Fruit fly (Drosophila melanogaster) whole organism, embryonic: Measurements from ENCODE around the gene RpS28b.

ENCODE experiments used
- CG10267 ChIP-seq: fragments of 200-800 bp; sonication (Bioruptor generic); optimal IDR thresholded peaks from 2 replicates; lab custom pipeline; 2018; ENCODE audit warnings: missing biosample characterization, mild to moderate bottlenecking, missing genetic modification characterization, moderate library complexity
- CG10321 ChIP-seq: fragments of 200-800 bp; sonication (Bioruptor generic); IDR thresholded peaks from 2 replicates; pipeline ENCODE4 v1.3.6; 2022; ENCODE audit warnings: missing biosample characterization, missing genetic modification characterization
- CG10431 ChIP-seq: fragments of 200-800 bp; sonication (Bioruptor generic); optimal IDR thresholded peaks from 3 replicates; lab custom pipeline; 2018; ENCODE audit warnings: missing biosample characterization, mild to moderate bottlenecking, missing genetic modification characterization
- CG11398 ChIP-seq: fragments of 200-800 bp; sonication (Bioruptor generic); optimal IDR thresholded peaks from 2 replicates; lab custom pipeline; 2016; ENCODE audit warnings: missing biosample characterization, missing genetic modification characterization
- CG11696 ChIP-seq: fragments of 200-800 bp; sonication (Bioruptor generic); IDR thresholded peaks from 2 replicates; pipeline ENCODE4 v1.3.6; 2022; ENCODE audit warnings: missing biosample characterization, missing genetic modification characterization
- CG11723 ChIP-seq: fragments of 200-800 bp; sonication (Bioruptor generic); optimal IDR thresholded peaks from 2 replicates; lab custom pipeline; 2017; ENCODE audit warnings: missing biosample characterization, mild to moderate bottlenecking, missing genetic modification characterization
- CG12155 ChIP-seq: fragments of 200-800 bp; sonication (Bioruptor generic); optimal IDR thresholded peaks from 3 replicates; lab custom pipeline; 2016; ENCODE audit warnings: missing biosample characterization, missing genetic modification characterization
- CG12219 ChIP-seq: fragments of 200-800 bp; sonication (Bioruptor generic); optimal IDR thresholded peaks from 3 replicates; lab custom pipeline; 2018; ENCODE audit warnings: missing biosample characterization, mild to moderate bottlenecking, missing genetic modification characterization
- CG12299 ChIP-seq: fragments of 200-800 bp; sonication (Bioruptor generic); optimal IDR thresholded peaks from 2 replicates; lab custom pipeline; 2018; ENCODE audit warnings: missing biosample characterization, mild to moderate bottlenecking, missing genetic modification characterization
- CG12942 ChIP-seq: fragments of 200-800 bp; sonication (Bioruptor generic); optimal IDR thresholded peaks from 3 replicates; lab custom pipeline; 2016; ENCODE audit warnings: missing biosample characterization, missing genetic modification characterization
- CG13287 ChIP-seq: fragments of 200-800 bp; sonication (Bioruptor generic); IDR thresholded peaks from 2 replicates; pipeline ENCODE4 v1.3.6; 2022; ENCODE audit warnings: missing biosample characterization, missing genetic modification characterization; ENCODE audit not compliant: partially characterized antibody
- CG14860 ChIP-seq: fragments of 200-800 bp; sonication (Bioruptor generic); IDR thresholded peaks from 3 replicates; pipeline ENCODE4 v1.3.6; 2022; ENCODE audit warnings: missing biosample characterization, missing genetic modification characterization; ENCODE audit not compliant: partially characterized antibody
- CG15073 ChIP-seq: fragments of 200-800 bp; sonication (Bioruptor generic); optimal IDR thresholded peaks from 2 replicates; lab custom pipeline; 2016; ENCODE audit warnings: missing biosample characterization, missing genetic modification characterization
- CG15479 ChIP-seq: fragments of 200-800 bp; sonication (Bioruptor generic); optimal IDR thresholded peaks from 3 replicates; lab custom pipeline; 2019; ENCODE audit warnings: missing biosample characterization, mild to moderate bottlenecking, missing genetic modification characterization, moderate library complexity
- CG17385 ChIP-seq: fragments of 200-800 bp; sonication (Bioruptor generic); optimal IDR thresholded peaks from 3 replicates; lab custom pipeline; 2018; ENCODE audit warnings: missing biosample characterization, mild to moderate bottlenecking, missing genetic modification characterization
- CG3065 ChIP-seq: fragments of 200-800 bp; sonication (Bioruptor generic); optimal IDR thresholded peaks from 2 replicates; lab custom pipeline; 2016; ENCODE audit warnings: missing biosample characterization, missing genetic modification characterization
- CG3163 ChIP-seq: fragments of 200-800 bp; sonication (Bioruptor generic); optimal IDR thresholded peaks from 3 replicates; lab custom pipeline; 2016; ENCODE audit warnings: missing biosample characterization, missing genetic modification characterization
- CG3407 ChIP-seq: fragments of 200-800 bp; sonication (Bioruptor generic); optimal IDR thresholded peaks from 2 replicates; lab custom pipeline; 2018; ENCODE audit warnings: missing biosample characterization, mild to moderate bottlenecking, missing genetic modification characterization
- CG4282 ChIP-seq: fragments of 200-800 bp; sonication (Bioruptor generic); optimal IDR thresholded peaks from 2 replicates; lab custom pipeline; 2016; ENCODE audit warnings: missing biosample characterization, missing genetic modification characterization
- CoRest ChIP-seq: fragments of 200-800 bp; sonication (Bioruptor generic); optimal IDR thresholded peaks from 3 replicates; lab custom pipeline; 2018; ENCODE audit warnings: missing biosample characterization, mild to moderate bottlenecking, missing genetic modification characterization, moderate library complexity
- D ChIP-seq, 2 experiments: fragments of 200-800 bp in 1 of 2; fragments of >200 bp in 1 of 2; sonication (Bioruptor generic) in 1 of 2; optimal IDR thresholded peaks; 2 replicates in 1 of 2; 3 replicates in 1 of 2; lab custom pipeline; 2017; ENCODE audit warnings: mild to moderate bottlenecking in 1 of 2, missing biosample characterization in 1 of 2, missing genetic modification characterization in 1 of 2, missing genetic modification reagents in 1 of 2
- Dbx ChIP-seq: fragments of 200-800 bp; sonication (Bioruptor generic); IDR thresholded peaks from 3 replicates; pipeline ENCODE4 v1.3.6; 2022; ENCODE audit warnings: missing biosample characterization, missing genetic modification characterization
- Ets97D ChIP-seq: fragments of 200-800 bp; sonication (Bioruptor generic); optimal IDR thresholded peaks from 3 replicates; lab custom pipeline; 2016; ENCODE audit warnings: missing biosample characterization, missing genetic modification characterization
- Gug ChIP-seq: fragments of 200-800 bp; sonication (Bioruptor generic); IDR thresholded peaks from 4 replicates; pipeline ENCODE4 v1.3.6; 2022; ENCODE audit warnings: missing biosample characterization, missing genetic modification characterization
- HLH4C ChIP-seq: fragments of 200-800 bp; sonication (Bioruptor generic); IDR thresholded peaks from 3 replicates; pipeline ENCODE4 v1.3.6; 2022; ENCODE audit warnings: missing biosample characterization, missing genetic modification characterization; ENCODE audit not compliant: partially characterized antibody
- HLHmδ ChIP-seq: fragments of 200-800 bp; sonication (Bioruptor generic); optimal IDR thresholded peaks from 2 replicates; lab custom pipeline; 2018; ENCODE audit warnings: missing biosample characterization, mild to moderate bottlenecking, missing genetic modification characterization, moderate library complexity
- HmgD ChIP-seq: fragments of 200-800 bp; sonication (Bioruptor generic); optimal IDR thresholded peaks from 3 replicates; lab custom pipeline; 2016; ENCODE audit warnings: missing biosample characterization, missing genetic modification characterization
- Lim3 ChIP-seq: fragments of 200-800 bp; sonication (Bioruptor generic); IDR thresholded peaks from 2 replicates; pipeline ENCODE4 v1.3.6; 2022; ENCODE audit warnings: missing biosample characterization, missing genetic modification characterization
- Mrtf ChIP-seq: fragments of 200-800 bp; sonication (Bioruptor generic); IDR thresholded peaks from 3 replicates; pipeline ENCODE4 v1.3.6; 2022; ENCODE audit warnings: missing biosample characterization, missing genetic modification characterization
- NC2α ChIP-seq: fragments of 200-800 bp; sonication (Bioruptor generic); optimal IDR thresholded peaks from 2 replicates; lab custom pipeline; 2016; ENCODE audit warnings: missing biosample characterization, missing genetic modification characterization
- Nf-YA ChIP-seq: fragments of 200-800 bp; sonication (Bioruptor generic); IDR thresholded peaks from 2 replicates; pipeline ENCODE4 v1.3.6; 2022; ENCODE audit warnings: missing biosample characterization, missing genetic modification characterization
- YL-1 ChIP-seq: fragments of 200-800 bp; sonication (Bioruptor generic); optimal IDR thresholded peaks from 3 replicates; lab custom pipeline; 2017; ENCODE audit warnings: missing biosample characterization, mild to moderate bottlenecking, missing genetic modification characterization
- abd-A ChIP-seq: fragments of 200-800 bp; sonication (Bioruptor generic); optimal IDR thresholded peaks from 3 replicates; lab custom pipeline; 2019; ENCODE audit warnings: missing biosample characterization, mild to moderate bottlenecking, missing genetic modification characterization, moderate library complexity
- ase ChIP-seq: fragments of 200-800 bp; sonication (Bioruptor generic); IDR thresholded peaks from 3 replicates; pipeline ENCODE4 v1.3.6; 2022; ENCODE audit warnings: missing biosample characterization, missing genetic modification characterization
- cas ChIP-seq: fragments of 200-800 bp; sonication (Bioruptor generic); IDR thresholded peaks from 2 replicates; pipeline ENCODE4 v1.3.6; 2022; ENCODE audit warnings: missing biosample characterization, missing genetic modification characterization
- dati ChIP-seq: fragments of 200-800 bp; sonication (Bioruptor generic); IDR thresholded peaks from 2 replicates; pipeline ENCODE4 v1.3.6; 2022; ENCODE audit warnings: missing biosample characterization, missing genetic modification characterization
- dmrt11E ChIP-seq: fragments of 200-800 bp; sonication (Bioruptor generic); optimal IDR thresholded peaks from 3 replicates; lab custom pipeline; 2018; ENCODE audit warnings: missing biosample characterization, mild to moderate bottlenecking, missing genetic modification characterization, moderate library complexity
- hb ChIP-seq: fragments of 200-800 bp; sonication (Bioruptor generic); IDR thresholded peaks from 3 replicates; pipeline ENCODE4 v1.3.6; 2022; ENCODE audit warnings: missing biosample characterization, missing genetic modification characterization; ENCODE audit not compliant: partially characterized antibody
- ind ChIP-seq: fragments of 200-800 bp; sonication (Bioruptor generic); optimal IDR thresholded peaks from 3 replicates; lab custom pipeline; 2016; ENCODE audit warnings: missing biosample characterization, missing genetic modification characterization
- jing ChIP-seq: fragments of 200-800 bp; sonication (Bioruptor generic); optimal IDR thresholded peaks from 2 replicates; lab custom pipeline; 2018; ENCODE audit warnings: missing biosample characterization, mild to moderate bottlenecking, missing genetic modification characterization
- otp ChIP-seq: fragments of 200-800 bp; sonication (Bioruptor generic); IDR thresholded peaks from 3 replicates; pipeline ENCODE4, ENCODE4 v1.3.6; 2022; ENCODE audit warnings: missing biosample characterization, missing genetic modification characterization
- p53 ChIP-seq: fragments of 200-800 bp; sonication (Bioruptor generic); optimal IDR thresholded peaks from 2 replicates; lab custom pipeline; 2016; ENCODE audit warnings: missing biosample characterization, missing genetic modification characterization
- pfk ChIP-seq: fragments of 200-800 bp; sonication (Bioruptor generic); optimal IDR thresholded peaks from 2 replicates; lab custom pipeline; 2018; ENCODE audit warnings: missing biosample characterization, mild to moderate bottlenecking, missing genetic modification characterization, moderate library complexity
- psq ChIP-seq: fragments of 200-800 bp; sonication (Bioruptor generic); optimal IDR thresholded peaks from 2 replicates; lab custom pipeline; 2017; ENCODE audit warnings: missing biosample characterization, missing genetic modification characterization
- tin ChIP-seq: fragments of 200-800 bp; sonication (Bioruptor generic); optimal IDR thresholded peaks from 3 replicates; lab custom pipeline; 2016; ENCODE audit warnings: missing biosample characterization, missing genetic modification characterization
- tll ChIP-seq, 2 experiments: fragments of 200-800 bp in 1 of 2; fragments of >200 bp in 1 of 2; sonication (Bioruptor generic) in 1 of 2; optimal IDR thresholded peaks; 2 replicates each; lab custom pipeline; 2017 to 2019; ENCODE audit warnings: missing biosample characterization in 2 of 2, missing genetic modification characterization in 2 of 2, mild to moderate bottlenecking in 1 of 2, moderate library complexity in 1 of 2
- vnd ChIP-seq: fragments of 200-800 bp; sonication (Bioruptor generic); IDR thresholded peaks from 3 replicates; pipeline ENCODE4 v1.3.6; 2022; ENCODE audit warnings: missing biosample characterization, missing genetic modification characterization; ENCODE audit not compliant: partially characterized antibody
- yki ChIP-seq: fragments of >200 bp; optimal IDR thresholded peaks from 3 replicates; lab custom pipeline; 2018
- zfh1 ChIP-seq: fragments of 200-800 bp; sonication (Bioruptor generic); IDR thresholded peaks from 3 replicates; pipeline ENCODE4 v1.3.6; 2022; ENCODE audit warnings: missing biosample characterization, missing genetic modification characterization

RpS28b gene

dm6 chrX:9600818-9601732, 46.7 kb downstream of the RpS28b start, which contains the start of gene Gga (continued):
- no peak for TF ChIP-seq Dbx (GFP tag; lab: Robert Waterston, UW)
- no peak for TF ChIP-seq yki (lab: Kevin White, UChicago)
- peak; percentile 60 for TF ChIP-seq CG10267
- TF ChIP-seq psq: no peak
- TF ChIP-seq abd-A (tag; lab: Kevin White, UChicago): peak; percentile 90
- no peak for TF ChIP-seq CG12299 (tag; lab: Kevin White, UChicago)
- no peak for TF ChIP-seq Lim3
- no peak for TF ChIP-seq CG10431 (GFP tag; lab: Kevin White, UChicago)
- TF ChIP-seq tin (GFP tag; lab: Kevin White, UChicago): no peak
- no peak for TF ChIP-seq CG3163
- TF ChIP-seq cas: no peak
- TF ChIP-seq CG17385 (GFP tag; lab: Kevin White, UChicago): no peak
- no peak for TF ChIP-seq Gug (GFP tag; lab: Robert Waterston, UW)
- TF ChIP-seq dati (GFP tag; lab: Robert Waterston, UW): no peak
- peak; percentile 91 for TF ChIP-seq CG13287
- no peak for TF ChIP-seq CG15479 (GFP tag; lab: Kevin White, UChicago)
- TF ChIP-seq HmgD (GFP tag; lab: Kevin White, UChicago): no peak
- TF ChIP-seq NC2α (GFP tag; lab: Kevin White, UChicago): no peak
- TF ChIP-seq CG3407 (GFP tag; lab: Kevin White, UChicago): no peak
- no peak for TF ChIP-seq dmrt11E (tag; lab: Kevin White, UChicago)
- TF ChIP-seq ase (GFP tag; lab: Robert Waterston, UW): no peak
- no peak for TF ChIP-seq pfk (GFP tag; lab: Kevin White, UChicago)
- no peak for TF ChIP-seq Mrtf (GFP tag; lab: Robert Waterston, UW)
- no peak for TF ChIP-seq CG3065 (GFP tag; lab: Kevin White, UChicago)
- no peak for TF ChIP-seq CG11398 (GFP tag; lab: Kevin White, UChicago)
- peak; percentile 71 for TF ChIP-seq Ets97D (GFP tag; lab: Kevin White, UChicago)
- no peak for TF ChIP-seq p53 (GFP tag; lab: Kevin White, UChicago)
- TF ChIP-seq CG11696 (GFP tag; lab: Robert Waterston, UW): no peak
- TF ChIP-seq D (optimal IDR thresholded peaks at IDR 0.05; lab: Kevin White, UChicago): no peak
- TF ChIP-seq D (GFP tag; optimal IDR thresholded peaks at IDR 0.05; lab: Kevin White, UChicago): no peak
- TF ChIP-seq Nf-YA (GFP tag; lab: Robert Waterston, UW): no peak
- TF ChIP-seq CG14860 (GFP tag; lab: Robert Waterston, UW): peak; percentile 79
- no peak for TF ChIP-seq tll (GFP tag; optimal IDR thresholded peaks at IDR 0.05; lab: Kevin White, UChicago)
- no peak for TF ChIP-seq jing (GFP tag; lab: Kevin White, UChicago)
- peak; percentile 75 for TF ChIP-seq vnd (GFP tag; lab: Robert Waterston, UW)
- no peak for TF ChIP-seq CG15073 (GFP tag; lab: Kevin White, UChicago)
- no peak for TF ChIP-seq CG10321
- TF ChIP-seq CG12155 (GFP tag; lab: Kevin White, UChicago): no peak
- TF ChIP-seq hb (GFP tag; lab: Robert Waterston, UW): peak; percentile 81
- peak; percentile 84 for TF ChIP-seq HLH4C
- no peak for TF ChIP-seq CG4282 (GFP tag; lab: Kevin White, UChicago)
- no peak for TF ChIP-seq CG12942
- TF ChIP-seq otp (GFP tag; lab: Robert Waterston, UW): no peak
- no peak for TF ChIP-seq ind
- no peak for TF ChIP-seq CG11723
- TF ChIP-seq zfh1 (GFP tag; lab: Robert Waterston, UW): no peak
- no peak for TF ChIP-seq CG12219 (GFP tag; lab: Kevin White, UChicago)
- TF ChIP-seq HLHmδ (GFP tag; lab: Kevin White, UChicago): no peak
- TF ChIP-seq YL-1: no peak
- TF ChIP-seq CoRest: peak; percentile 7
